Worm (Caenorhabditis elegans) whole organism, L2 larva: ENCODE data around the gene F26G1.5.

ENCODE experiments used
- F13H6.1 ChIP-seq: sonication (generic microtip); optimal IDR thresholded peaks from 2 replicates; lab custom pipeline; 2016; ENCODE audit warnings: missing genetic modification characterization, missing compliant biosample characterization
- Y55F3AM.14 ChIP-seq: fragments of 200-800 bp; sonication (Bioruptor generic); optimal IDR thresholded peaks from 2 replicates; lab custom pipeline; 2018; ENCODE audit warnings: mild to moderate bottlenecking, missing genetic modification characterization, missing compliant biosample characterization
- ZK546.5 ChIP-seq: sonication (generic microtip); optimal IDR thresholded peaks from 2 replicates; lab custom pipeline; 2017; ENCODE audit warnings: missing biosample characterization, missing genetic modification characterization
- alr-1 ChIP-seq: fragments of 150-350 bp; optimal IDR thresholded peaks from 2 replicates; lab custom pipeline; 2014; ENCODE audit warnings: missing biosample characterization, missing genetic modification characterization
- aly-2 ChIP-seq: fragments of 150-350 bp; optimal IDR thresholded peaks from 2 replicates; lab custom pipeline; 2014; ENCODE audit warnings: missing biosample characterization, missing genetic modification characterization
- blmp-1 ChIP-seq: sonication (generic microtip); optimal IDR thresholded peaks from 2 replicates; lab custom pipeline; 2017; ENCODE audit warnings: missing genetic modification characterization, mild to moderate bottlenecking, missing compliant biosample characterization, antibody characterized with exemption, moderate library complexity; ENCODE audit not compliant: insufficient read depth
- ceh-16 ChIP-seq: fragments of 150-350 bp; optimal IDR thresholded peaks from 2 replicates; lab custom pipeline; 2014; ENCODE audit warnings: missing biosample characterization, missing genetic modification characterization
- crh-2 ChIP-seq: sonication (generic microtip); optimal IDR thresholded peaks from 2 replicates; lab custom pipeline; 2017; ENCODE audit warnings: missing biosample characterization, missing genetic modification characterization
- dmd-4 ChIP-seq: sonication (generic microtip); optimal IDR thresholded peaks from 2 replicates; lab custom pipeline; 2017; ENCODE audit warnings: missing biosample characterization, missing genetic modification characterization
- fos-1 ChIP-seq: fragments of 150-350 bp; optimal IDR thresholded peaks from 2 replicates; lab custom pipeline; 2014; ENCODE audit warnings: missing biosample characterization, missing genetic modification characterization
- gmeb-1 ChIP-seq: fragments of 150-350 bp; optimal IDR thresholded peaks from 2 replicates; lab custom pipeline; 2014; ENCODE audit warnings: missing biosample characterization, missing genetic modification characterization
- lin-39 ChIP-seq: fragments of 150-350 bp; optimal IDR thresholded peaks from 2 replicates; lab custom pipeline; 2014; ENCODE audit warnings: missing biosample characterization, missing genetic modification reagents, missing genetic modification characterization
- lsy-2 ChIP-seq, 2 experiments: fragments of 150-350 bp in 1 of 2; sonication (generic microtip) in 1 of 2; optimal IDR thresholded peaks; 2 replicates each; lab custom pipeline; 2014 to 2017; ENCODE audit warnings: missing biosample characterization in 2 of 2, missing genetic modification characterization in 2 of 2
- mab-5 ChIP-seq: fragments of 150-350 bp; optimal IDR thresholded peaks from 2 replicates; lab custom pipeline; 2014; ENCODE audit warnings: missing biosample characterization, missing genetic modification characterization
- mbf-1 ChIP-seq: sonication (generic microtip); optimal IDR thresholded peaks from 2 replicates; lab custom pipeline; 2017; ENCODE audit warnings: missing biosample characterization, missing genetic modification characterization
- mdl-1 ChIP-seq, 2 experiments: fragments of 150-350 bp in 1 of 2; sonication (generic microtip) in 1 of 2; optimal IDR thresholded peaks; 2 replicates each; lab custom pipeline; 2017; ENCODE audit warnings: missing biosample characterization in 2 of 2, missing genetic modification characterization in 2 of 2
- nhr-10 ChIP-seq: sonication (generic microtip); optimal IDR thresholded peaks from 2 replicates; lab custom pipeline; 2017; ENCODE audit warnings: missing biosample characterization, missing genetic modification characterization
- nhr-129 ChIP-seq: fragments of 150-350 bp; optimal IDR thresholded peaks from 2 replicates; lab custom pipeline; 2014; ENCODE audit warnings: missing biosample characterization, missing genetic modification characterization
- nhr-21 ChIP-seq: fragments of 150-350 bp; optimal IDR thresholded peaks from 2 replicates; lab custom pipeline; 2014; ENCODE audit warnings: missing biosample characterization, missing genetic modification characterization
- nhr-237 ChIP-seq: fragments of 150-350 bp; optimal IDR thresholded peaks from 2 replicates; lab custom pipeline; 2014; ENCODE audit warnings: missing biosample characterization, missing genetic modification characterization
- nhr-25 ChIP-seq: fragments of 150-350 bp; sonication (generic microtip); optimal IDR thresholded peaks from 3 replicates; lab custom pipeline; 2014; ENCODE audit warnings: missing biosample characterization, missing genetic modification characterization
- nhr-6 ChIP-seq: fragments of 150-350 bp; optimal IDR thresholded peaks from 2 replicates; lab custom pipeline; 2014; ENCODE audit warnings: missing biosample characterization, missing genetic modification characterization
- nhr-77 ChIP-seq: fragments of 150-350 bp; optimal IDR thresholded peaks from 2 replicates; lab custom pipeline; 2014; ENCODE audit warnings: missing biosample characterization, missing genetic modification characterization
- peb-1 ChIP-seq: fragments of 150-350 bp; optimal IDR thresholded peaks from 2 replicates; lab custom pipeline; 2014; ENCODE audit warnings: missing biosample characterization, missing genetic modification characterization
- sem-4 ChIP-seq: fragments of 150-350 bp; optimal IDR thresholded peaks from 2 replicates; lab custom pipeline; 2014; ENCODE audit warnings: missing biosample characterization, missing genetic modification reagents, missing genetic modification characterization
- skn-1 ChIP-seq: sonication (generic microtip); optimal IDR thresholded peaks from 2 replicates; lab custom pipeline; 2017; ENCODE audit warnings: missing biosample characterization, missing genetic modification characterization
- sma-3 ChIP-seq: sonication (generic microtip); optimal IDR thresholded peaks from 2 replicates; lab custom pipeline; 2016; ENCODE audit warnings: missing genetic modification reagents, missing genetic modification characterization, missing compliant biosample characterization
- sma-9 ChIP-seq, 2 experiments: fragments of 150-350 bp in 1 of 2; sonication (generic microtip) in 1 of 2; optimal IDR thresholded peaks; 2 replicates each; lab custom pipeline; 2014 to 2016; ENCODE audit warnings: missing genetic modification characterization in 2 of 2, mild to moderate bottlenecking in 1 of 2, missing biosample characterization in 1 of 2, missing compliant biosample characterization in 1 of 2, missing genetic modification reagents in 1 of 2, moderate library complexity in 1 of 2
- unc-39 ChIP-seq: fragments of 150-350 bp; optimal IDR thresholded peaks from 2 replicates; lab custom pipeline; 2014; ENCODE audit warnings: missing biosample characterization, missing genetic modification characterization
- unc-55 ChIP-seq: fragments of 150-350 bp; sonication (generic microtip); optimal IDR thresholded peaks from 3 replicates; lab custom pipeline; 2014; ENCODE audit warnings: missing biosample characterization, missing genetic modification reagents, missing genetic modification characterization
- ztf-1 ChIP-seq: fragments of 200-800 bp; sonication (Bioruptor generic); conservative IDR thresholded peaks from 2 replicates; pipeline ENCODE4 v1.3.6; 2022; ENCODE audit warnings: missing genetic modification characterization, missing compliant biosample characterization
- ztf-4 ChIP-seq: fragments of 150-350 bp; optimal IDR thresholded peaks from 2 replicates; lab custom pipeline; 2014; ENCODE audit warnings: missing biosample characterization, missing genetic modification characterization

F26G1.5 gene

DNA sequence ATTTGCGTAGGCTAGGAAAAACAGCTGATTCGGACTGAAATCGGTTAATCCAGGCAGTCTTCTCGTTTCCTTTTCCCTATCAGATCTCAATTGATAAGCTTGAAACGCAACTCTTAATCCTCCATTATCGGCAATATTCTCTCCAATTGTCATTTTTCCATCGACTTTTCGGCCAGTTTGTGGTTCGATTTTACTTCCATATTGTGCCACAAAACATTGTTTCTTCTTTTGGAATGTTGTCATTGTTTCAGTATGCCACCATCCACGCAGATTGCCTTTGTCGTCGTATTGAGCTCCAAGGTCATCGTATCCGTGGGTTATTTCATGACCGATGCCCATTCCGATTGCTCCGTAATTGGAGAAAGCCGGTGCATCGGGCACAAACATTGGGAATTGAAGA lies 4.6 kb upstream of the F26G1.5 start:
- TF ChIP-seq nhr-25 (tag; lab: Kevin White, UChicago) (no peak), aly-2 (no peak), ceh-16 (no peak), gmeb-1 (tag; lab: Kevin White, UChicago) (no peak), Y55F3AM.14 (GFP tag; lab: Kevin White, UChicago) (no peak), nhr-6 (tag; lab: Kevin White, UChicago) (no peak), nhr-77 (tag; lab: Kevin White, UChicago) (no peak), nhr-129 (no peak), ZK546.5 (tag; lab: Kevin White, UChicago) (no peak), skn-1 (tag; lab: Kevin White, UChicago) (no peak), peb-1 (tag; lab: Kevin White, UChicago) (no peak), lin-39 (tag; lab: Kevin White, UChicago) (no peak), unc-55 (GFP tag; lab: Kevin White, UChicago) (no peak), mdl-1 (tag; optimal IDR thresholded peaks at IDR 0.05; lab: Kevin White, UChicago) (no peak), ztf-1 (GFP tag; lab: Robert Waterston, UW) (no peak), crh-2 (no peak), mbf-1 (no peak), mab-5 (tag; lab: Kevin White, UChicago) (no peak), blmp-1 (tag; lab: Kevin White, UChicago) (no peak), dmd-4 (tag; lab: Kevin White, UChicago) (no peak)

- no peak for TF ChIP-seq sem-4 (tag; lab: Kevin White, UChicago)
- no peak for TF ChIP-seq alr-1 (tag; lab: Kevin White, UChicago)
- no peak for TF ChIP-seq lsy-2 (tag; optimal IDR thresholded peaks at IDR 0.05; lab: Kevin White, UChicago)
- peak; percentile 28 for TF ChIP-seq fos-1
- TF ChIP-seq, all 48 proteins: peak for 1
Observed at ce11 chrII:4773891-4774432, 2.8 kb upstream of the F26G1.5 start, which contains the start of the genes F26G1.9 and F26G1.10. Gene F26G1.9, minus strand, starts transcription at chrII:4773991. Gene F26G1.10, plus strand, starts transcription at chrII:4774382.

- TF ChIP-seq unc-39 (tag; lab: Kevin White, UChicago), result no peak
- no peak for TF ChIP-seq ztf-4 (tag; lab: Kevin White, UChicago)
- no peak for TF ChIP-seq skn-1 (tag; lab: Kevin White, UChicago)
- TF ChIP-seq F13H6.1 (tag; lab: Kevin White, UChicago), result peak; percentile 12
- TF ChIP-seq blmp-1 (tag; lab: Kevin White, UChicago), result peak; percentile 18
- no peak for TF ChIP-seq mdl-1 (tag; optimal IDR thresholded peaks at IDR 0.05; lab: Kevin White, UChicago)
- TF ChIP-seq fos-1, result peak; percentile 2
Observed at ce11 chrII:4772441-4772840, 1.3 kb upstream of the F26G1.5 start.

DNA sequence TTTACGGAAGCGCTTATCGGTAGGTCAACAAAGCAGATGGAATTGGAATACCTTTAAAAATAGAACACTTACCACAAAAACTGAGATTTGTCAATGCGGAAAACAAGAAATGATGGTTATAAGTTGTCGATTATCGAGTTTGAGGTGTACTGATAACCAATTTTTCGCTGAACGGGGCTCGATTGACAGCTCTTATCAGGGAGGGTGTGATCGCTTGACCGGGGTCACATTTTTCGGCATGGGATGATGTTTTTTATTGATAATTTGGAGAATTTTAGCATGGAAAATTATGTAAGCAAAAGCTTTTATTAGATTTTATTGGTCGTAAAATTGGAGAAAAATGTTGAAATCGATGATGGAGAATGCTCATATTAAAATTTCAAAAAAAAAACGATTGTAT lies 1.3 kb downstream of the F26G1.5 start:
- TF ChIP-seq crh-2, result peak; percentile 45
- peak; percentile 42 for TF ChIP-seq sma-9 (GFP tag; optimal IDR thresholded peaks at IDR 0.05; lab: Kevin White, UChicago)
- TF ChIP-seq sma-9 (tag; optimal IDR thresholded peaks at IDR 0.05; lab: Kevin White, UChicago), result no peak
- TF ChIP-seq nhr-21 (tag; lab: Kevin White, UChicago), result no peak
- peak; percentile 91 for TF ChIP-seq fos-1
- peak; percentile 46 for TF ChIP-seq F13H6.1 (tag; lab: Kevin White, UChicago)
- peak; percentile 33 for TF ChIP-seq gmeb-1 (tag; lab: Kevin White, UChicago)
- TF ChIP-seq nhr-10 (tag; lab: Kevin White, UChicago), result no peak
- TF ChIP-seq lin-39 (tag; lab: Kevin White, UChicago), result no peak
- TF ChIP-seq, all 48 proteins: peak for 5

DNA sequence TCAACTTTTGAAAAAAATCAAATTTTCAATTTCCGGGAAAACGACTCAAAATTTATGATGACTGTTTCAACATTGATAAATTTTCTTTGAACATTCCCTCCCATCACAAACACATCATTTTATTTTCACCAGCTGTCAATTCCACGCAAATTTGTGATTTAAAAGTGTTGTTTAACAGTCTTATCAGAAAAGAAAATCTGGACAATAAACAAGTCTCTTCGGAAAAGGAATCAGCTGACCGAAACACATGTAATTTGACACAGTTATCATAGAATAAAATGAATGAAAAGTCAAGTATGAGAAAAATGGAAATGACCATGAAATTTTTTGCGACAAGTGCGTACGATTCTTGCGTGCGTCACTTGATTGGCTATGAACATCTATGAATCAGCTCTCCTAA lies 2.1 kb downstream of the F26G1.5 start:
- no peak for TF ChIP-seq nhr-237 (tag; lab: Kevin White, UChicago)
- peak; percentile 5 for TF ChIP-seq fos-1
- peak; percentile 53 for TF ChIP-seq nhr-25 (tag; lab: Kevin White, UChicago)
- peak; percentile 45 for TF ChIP-seq sma-3 (GFP tag; lab: Kevin White, UChicago)
- TF ChIP-seq sma-9 (GFP tag; optimal IDR thresholded peaks at IDR 0.05; lab: Kevin White, UChicago), result peak; percentile 2
- TF ChIP-seq sma-9 (tag; optimal IDR thresholded peaks at IDR 0.05; lab: Kevin White, UChicago), result no peak
